Worm (Caenorhabditis elegans): Measurements from ENCODE around the gene clec-55.
A peak's percentile ranks its signal among the peaks of the same experiment; 100 is the strongest.

clec-55 gene

DNA sequence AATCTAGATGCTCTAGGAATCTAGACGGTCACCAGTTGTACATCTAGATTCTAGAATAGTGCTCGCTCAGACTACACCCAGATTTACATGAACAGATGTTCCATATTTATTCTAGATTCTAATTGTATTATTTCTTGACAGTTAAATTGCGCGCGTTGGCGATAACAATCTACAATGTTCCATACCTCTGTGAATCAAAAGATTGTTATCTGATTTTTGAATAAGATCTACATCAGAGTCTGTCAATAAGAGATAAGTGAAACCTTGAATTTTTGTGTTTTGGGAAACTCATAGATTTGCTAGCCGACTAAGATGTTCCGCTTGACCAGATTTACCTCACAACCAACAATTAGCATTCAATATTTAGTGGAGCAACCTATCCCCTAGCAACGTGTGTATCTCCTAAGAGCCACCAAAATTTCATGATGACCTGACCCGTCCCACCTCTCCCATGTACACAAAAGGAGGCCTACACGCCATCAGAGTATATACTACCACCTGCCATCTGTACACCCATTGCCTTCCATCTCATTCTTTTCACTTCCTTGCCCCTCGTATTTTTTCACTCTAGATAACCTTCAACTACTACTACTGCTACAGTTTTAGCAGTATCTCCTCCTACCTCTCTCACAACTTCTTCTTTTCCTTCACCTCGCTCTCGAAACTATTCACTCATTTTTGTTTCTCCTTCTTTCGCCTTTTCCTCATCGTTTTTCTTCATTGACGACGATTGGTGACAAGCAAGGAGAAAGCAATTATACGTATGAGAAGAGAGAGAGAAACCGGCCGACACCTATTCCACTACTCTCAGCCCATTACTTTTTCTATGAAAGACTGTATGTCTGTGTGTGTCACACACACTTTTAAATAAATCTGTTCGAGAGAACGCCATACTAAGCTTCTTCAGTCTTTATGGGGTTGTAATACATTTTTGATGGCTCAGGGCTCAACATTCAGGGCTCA, 27.9 kb downstream of the clec-55 start:
- TF ChIP-seq blmp-1 (tag; optimal IDR thresholded peaks at IDR 0.05; ENCODE audit: insufficient read depth) = peak; percentile 90
- TF ChIP-seq C34F6.9 (tag; optimal IDR thresholded peaks at IDR 0.05) = no peak
- no peak for TF ChIP-seq mdl-1 (tag; optimal IDR thresholded peaks at IDR 0.05)
- TF ChIP-seq elt-1 (tag; optimal IDR thresholded peaks at IDR 0.05) = peak; percentile 100
- TF ChIP-seq mbf-1 (tag; optimal IDR thresholded peaks at IDR 0.05) = no peak
- TF ChIP-seq sem-4 (tag; optimal IDR thresholded peaks at IDR 0.05) = peak; percentile 60
- TF ChIP-seq unc-39 (tag; optimal IDR thresholded peaks at IDR 0.05) = no peak
- no peak for TF ChIP-seq ZK546.5 (tag; optimal IDR thresholded peaks at IDR 0.05)
- TF ChIP-seq nhr-23 (tag; optimal IDR thresholded peaks at IDR 0.05) = peak; percentile 98
- no peak for TF ChIP-seq skn-1 (tag; optimal IDR thresholded peaks at IDR 0.05)
- no peak for TF ChIP-seq snpc-4 (tag; optimal IDR thresholded peaks at IDR 0.05)
- TF ChIP-seq ceh-16 (tag; optimal IDR thresholded peaks at IDR 0.05) = peak; percentile 100
- TF ChIP-seq lsy-2 (tag; optimal IDR thresholded peaks at IDR 0.05) = peak in 1 of 2 experiments; percentile 15
- no peak for TF ChIP-seq nhr-10 (tag; optimal IDR thresholded peaks at IDR 0.05)
- peak; percentile 94 for TF ChIP-seq sma-9 (GFP tag; optimal IDR thresholded peaks at IDR 0.05)
- TF ChIP-seq sma-9 (tag; optimal IDR thresholded peaks at IDR 0.05) = no peak
- peak; percentile 84 for TF ChIP-seq nhr-25 (tag; optimal IDR thresholded peaks at IDR 0.05)
- no peak for TF ChIP-seq R02D3.7 (tag; optimal IDR thresholded peaks at IDR 0.05)
- TF ChIP-seq nhr-129 (tag; optimal IDR thresholded peaks at IDR 0.05) = no peak
- no peak for TF ChIP-seq F13H6.1 (tag; optimal IDR thresholded peaks at IDR 0.05)
- TF ChIP-seq egl-27 (tag; optimal IDR thresholded peaks at IDR 0.05) = peak; percentile 84

DNA sequence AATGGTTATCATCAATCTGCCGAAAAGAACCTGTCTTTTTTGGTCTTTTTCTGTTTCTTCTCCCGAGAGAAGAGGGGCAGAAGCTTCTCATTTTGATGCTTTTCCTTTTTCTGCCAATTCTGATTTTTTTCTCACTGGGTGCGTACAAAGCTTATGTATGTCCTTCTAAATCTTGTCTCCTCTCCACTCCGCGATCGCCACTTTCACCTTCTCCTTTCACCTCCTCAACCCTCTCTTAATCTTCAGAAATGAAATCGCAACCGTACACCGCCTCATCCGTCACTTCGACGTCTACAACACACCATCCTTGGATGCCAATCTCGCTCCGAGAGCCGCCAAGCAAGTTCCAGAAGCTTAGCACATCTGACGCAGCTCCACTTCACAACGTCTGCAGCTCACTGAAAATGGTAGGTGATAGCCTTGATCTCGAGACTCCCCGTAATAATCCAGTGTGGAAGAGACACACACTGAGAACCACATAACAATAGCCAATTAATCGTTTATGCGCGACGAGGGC, 29.0 kb downstream of the clec-55 start, which contains the start of gene R02D5.1:
TSS of gene R02D5.1 (plus strand) at position 245 of the 517 bp plus-strand sequence.
- TF ChIP-seq unc-62 (GFP tag; optimal IDR thresholded peaks at IDR 0.05) (no peak), blmp-1 (tag; optimal IDR thresholded peaks at IDR 0.05; ENCODE audit: insufficient read depth) (peak; percentile 88)

DNA sequence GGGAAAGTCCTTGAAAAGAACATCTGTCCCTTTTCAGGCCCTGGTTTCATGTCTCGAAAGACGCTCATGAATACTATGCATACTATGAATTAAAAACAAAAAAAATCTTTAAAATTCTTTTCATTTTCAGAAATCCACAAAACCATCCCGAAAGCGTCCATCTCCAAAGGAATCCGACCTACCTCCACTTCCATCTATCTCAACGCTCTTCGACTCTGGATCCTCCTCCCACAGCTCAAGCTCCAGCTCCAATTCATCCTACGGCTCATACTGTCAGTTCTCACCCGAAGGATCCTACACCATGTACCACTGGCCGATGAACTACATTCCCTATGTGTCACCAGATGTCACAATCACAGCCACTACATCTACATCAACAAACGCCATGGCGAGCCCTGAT, 29.5 kb downstream of the clec-55 start:
- TF ChIP-seq unc-62 (GFP tag; optimal IDR thresholded peaks at IDR 0.05) (no peak), mbf-1 (tag; optimal IDR thresholded peaks at IDR 0.05) (no peak), nhr-237 (tag; optimal IDR thresholded peaks at IDR 0.05) (no peak), zag-1 (tag; optimal IDR thresholded peaks at IDR 0.05) (no peak), C34F6.9 (tag; optimal IDR thresholded peaks at IDR 0.05) (no peak), nhr-21 (tag; optimal IDR thresholded peaks at IDR 0.05) (no peak), nhr-77 (tag; optimal IDR thresholded peaks at IDR 0.05) (no peak), gmeb-1 (tag; optimal IDR thresholded peaks at IDR 0.05) (no peak), lin-13 (GFP tag; optimal IDR thresholded peaks at IDR 0.05) (no peak), peb-1 (tag; optimal IDR thresholded peaks at IDR 0.05) (no peak), ceh-16 (tag; optimal IDR thresholded peaks at IDR 0.05) (no peak), nhr-11 (tag; optimal IDR thresholded peaks at IDR 0.05) (no peak), skn-1 (tag; optimal IDR thresholded peaks at IDR 0.05) (no peak), sma-3 (GFP tag; optimal IDR thresholded peaks at IDR 0.05) (no peak), lin-11 (tag; optimal IDR thresholded peaks at IDR 0.05) (no peak), ztf-1 (GFP tag; conservative IDR thresholded peaks at IDR 0.05) (no peak)

DNA sequence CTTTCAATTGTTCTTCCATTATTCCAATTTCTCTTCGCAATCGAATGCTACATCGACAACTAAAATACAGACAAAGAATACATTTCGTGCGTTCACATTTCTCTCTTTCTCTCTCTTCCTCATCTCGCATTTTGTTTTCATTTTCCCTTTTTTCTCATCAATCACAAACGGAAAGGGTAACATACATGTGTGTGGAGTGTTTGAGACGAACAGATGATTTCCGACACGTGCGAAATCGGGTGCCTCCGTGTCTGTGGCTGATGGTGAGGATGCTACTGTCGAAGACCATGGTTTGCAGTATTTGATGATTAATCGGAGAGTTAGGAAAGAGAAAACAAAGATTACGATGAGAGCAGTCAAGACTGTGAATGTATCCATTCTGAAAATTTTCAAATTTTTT, 31.7 kb downstream of the clec-55 start, which contains the start of gene R02D5.9:
TSS of gene R02D5.9 (minus strand) at position 378 of the 400 bp plus-strand sequence.
- TF ChIP-seq sma-9 (GFP tag; optimal IDR thresholded peaks at IDR 0.05) (peak; percentile 88), sma-9 (tag; optimal IDR thresholded peaks at IDR 0.05) (no peak), aly-2 (tag; optimal IDR thresholded peaks at IDR 0.05) (no peak), ama-1 (optimal IDR thresholded peaks at IDR 0.05) (no peak), sem-4 (tag; optimal IDR thresholded peaks at IDR 0.05) (peak; percentile 49), unc-55 (GFP tag; optimal IDR thresholded peaks at IDR 0.05) (no peak), mdl-1 (tag; optimal IDR thresholded peaks at IDR 0.05) (peak; percentile 37 to 82), nhr-6 (tag; optimal IDR thresholded peaks at IDR 0.05) (no peak), ceh-82 (tag; optimal IDR thresholded peaks at IDR 0.05) (no peak), blmp-1 (tag; optimal IDR thresholded peaks at IDR 0.05; ENCODE audit: insufficient read depth) (peak; percentile 97), lin-11 (tag; optimal IDR thresholded peaks at IDR 0.05) (no peak), nhr-25 (tag; optimal IDR thresholded peaks at IDR 0.05) (peak; percentile 87), sma-3 (GFP tag; optimal IDR thresholded peaks at IDR 0.05) (peak; percentile 95), egl-27 (tag; optimal IDR thresholded peaks at IDR 0.05) (peak; percentile 9), fos-1 (tag; optimal IDR thresholded peaks at IDR 0.05) (peak; percentile 20), nhr-21 (tag; optimal IDR thresholded peaks at IDR 0.05) (peak; percentile 72), nhr-129 (tag; optimal IDR thresholded peaks at IDR 0.05) (peak; percentile 42)
